Fruit fly (Drosophila melanogaster): ENCODE data around the gene rn.
A peak's percentile ranks its signal among the peaks of the same experiment; 100 is the strongest.

The rn gene

dm6 chr3R:7334613-7335012 lies 25.2 kb upstream of the rn start (continued):
- no peak for TF ChIP-seq Bteb2 (GFP tag; optimal IDR thresholded peaks at IDR 0.05)
- TF ChIP-seq Awh (GFP tag; IDR thresholded peaks at IDR 0.05) = no peak
- no peak for TF ChIP-seq CG15696 (tag; optimal IDR thresholded peaks at IDR 0.05)
- TF ChIP-seq Hr51 (GFP tag; optimal IDR thresholded peaks at IDR 0.05) = peak in 1 of 2 experiments; percentile 49
- no peak for TF ChIP-seq Dll (GFP tag; IDR thresholded peaks at IDR 0.05; ENCODE audit: partially characterized antibody)
- no peak for TF ChIP-seq eyg (GFP tag; optimal IDR thresholded peaks at IDR 0.05)
- no peak for TF ChIP-seq Sox100B (GFP tag; optimal IDR thresholded peaks at IDR 0.05)
- TF ChIP-seq CG11398 (GFP tag; optimal IDR thresholded peaks at IDR 0.05) = no peak
- TF ChIP-seq fru (optimal IDR thresholded peaks at IDR 0.05) = no peak
- no peak for TF ChIP-seq CG17802 (tag; optimal IDR thresholded peaks at IDR 0.05)
- TF ChIP-seq CG3995 (GFP tag; optimal IDR thresholded peaks at IDR 0.05) = no peak
- no peak for TF ChIP-seq CG7963 (GFP tag; IDR thresholded peaks at IDR 0.05; ENCODE audit: partially characterized antibody)
- TF ChIP-seq CG6272 (GFP tag; IDR thresholded peaks at IDR 0.05) = no peak
- no peak for TF ChIP-seq CG11723 (GFP tag; optimal IDR thresholded peaks at IDR 0.05)
- peak; percentile 12 for TF ChIP-seq CG10209 (GFP tag; optimal IDR thresholded peaks at IDR 0.05)
- TF ChIP-seq crc (GFP tag; optimal IDR thresholded peaks at IDR 0.05) = no peak
- no peak for TF ChIP-seq ken (GFP tag; IDR thresholded peaks at IDR 0.05)
- TF ChIP-seq CG17359 (tag; optimal IDR thresholded peaks at IDR 0.05) = no peak
- no peak for TF ChIP-seq CG30431 (GFP tag; optimal IDR thresholded peaks at IDR 0.05)
- TF ChIP-seq stwl (tag; optimal IDR thresholded peaks at IDR 0.05) = no peak
- TF ChIP-seq CG12219 (GFP tag; optimal IDR thresholded peaks at IDR 0.05) = no peak
- TF ChIP-seq Xbp1 (GFP tag; optimal IDR thresholded peaks at IDR 0.05) = peak; percentile 14
- TF ChIP-seq ara (GFP tag; IDR thresholded peaks at IDR 0.05) = no peak
- TF ChIP-seq C15 (GFP tag; IDR thresholded peaks at IDR 0.05) = no peak
- TF ChIP-seq cg (GFP tag; optimal IDR thresholded peaks at IDR 0.05) = no peak
- TF ChIP-seq luna (GFP tag; optimal IDR thresholded peaks at IDR 0.05) = no peak
- TF ChIP-seq abd-A (tag; optimal IDR thresholded peaks at IDR 0.05) = no peak
- TF ChIP-seq CG30403 (GFP tag; optimal IDR thresholded peaks at IDR 0.05) = no peak
- TF ChIP-seq Six4 (GFP tag; optimal IDR thresholded peaks at IDR 0.05) = no peak
- no peak for TF ChIP-seq Camta (GFP tag; optimal IDR thresholded peaks at IDR 0.05)
- TF ChIP-seq zen (tag; optimal IDR thresholded peaks at IDR 0.05) = no peak
- no peak for TF ChIP-seq kah (GFP tag; optimal IDR thresholded peaks at IDR 0.05)
- TF ChIP-seq chif (GFP tag; optimal IDR thresholded peaks at IDR 0.05) = no peak
- no peak for TF ChIP-seq sima (GFP tag; optimal IDR thresholded peaks at IDR 0.05)
- TF ChIP-seq disco-r (GFP tag; optimal IDR thresholded peaks at IDR 0.05) = no peak
- peak; percentile 33; the same call in 1 of the 2 replicates for TF ChIP-seq CG9932 (GFP tag; IDR thresholded peaks at IDR 0.05)
- no peak for TF ChIP-seq Adf1 (GFP tag; IDR thresholded peaks at IDR 0.05)
- TF ChIP-seq CG6765 (GFP tag; optimal IDR thresholded peaks at IDR 0.05) = no peak
- no peak for TF ChIP-seq Ets65A (GFP tag)
- no peak for TF ChIP-seq pros (GFP tag; optimal IDR thresholded peaks at IDR 0.05)
- no peak for TF ChIP-seq CG11560 (tag; IDR thresholded peaks at IDR 0.05)
- TF ChIP-seq Poxn (GFP tag; IDR thresholded peaks at IDR 0.05) = no peak
- TF ChIP-seq Dek (tag; optimal IDR thresholded peaks at IDR 0.05) = no peak
- TF ChIP-seq E2f2 (GFP tag; IDR thresholded peaks at IDR 0.05) = no peak
- TF ChIP-seq CG7839 (tag; optimal IDR thresholded peaks at IDR 0.05) = peak; percentile 46
- no peak for TF ChIP-seq CG6683 (GFP tag; optimal IDR thresholded peaks at IDR 0.05)
- TF ChIP-seq CG12659 (GFP tag; optimal IDR thresholded peaks at IDR 0.05) = no peak
- no peak for TF ChIP-seq repo (GFP tag; optimal IDR thresholded peaks at IDR 0.05)
- peak; percentile 10 for TF ChIP-seq CoRest (tag; optimal IDR thresholded peaks at IDR 0.05)
- TF ChIP-seq insv (GFP tag; optimal IDR thresholded peaks at IDR 0.05) = no peak
- no peak for TF ChIP-seq tll (GFP tag; optimal IDR thresholded peaks at IDR 0.05)
- no peak for TF ChIP-seq CG4424 (GFP tag; optimal IDR thresholded peaks at IDR 0.05)
